Worm (Caenorhabditis elegans) whole organism, early embryonic: ENCODE measurements around the gene C24G6.8.

Source experiments
- scrt-1 ChIP-seq: fragments of 200-800 bp; sonication (Bioruptor generic); IDR thresholded peaks from 2 replicates; pipeline ENCODE4 v1.3.6; 2022; ENCODE audit warnings: missing genetic modification characterization, missing compliant biosample characterization
- sea-1 ChIP-seq: fragments of 200-800 bp; sonication (Bioruptor generic); conservative IDR thresholded peaks from 2 replicates; pipeline ENCODE4 v1.3.6; 2022; ENCODE audit warnings: missing genetic modification characterization, missing compliant biosample characterization

The C24G6.8 gene

DNA sequence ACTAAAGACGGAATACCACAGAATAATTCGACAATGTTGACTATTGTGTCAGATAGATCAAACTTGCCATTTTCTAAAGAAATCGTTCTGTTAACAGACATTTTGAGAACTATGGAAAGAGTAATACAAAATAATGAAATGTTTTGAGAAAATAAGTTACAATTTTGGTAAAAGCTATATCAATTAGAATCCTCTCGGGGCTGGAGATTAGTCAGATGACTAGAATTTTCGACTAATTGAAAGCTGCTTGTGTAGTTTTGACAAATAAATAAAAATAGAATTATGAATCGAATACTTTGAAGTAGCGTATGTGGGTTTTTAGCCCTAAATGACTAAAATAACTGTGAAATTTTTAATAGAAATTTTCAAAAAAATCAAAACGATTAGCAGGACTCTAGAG, 50.8 kb downstream of the C24G6.8 start, which contains the start of gene srg-65:
Gene srg-65 (minus strand): TSS at position 101 of the 400 bp plus-strand sequence.
- TF ChIP-seq scrt-1 (GFP tag; lab: Robert Waterston, UW), result no peak
- TF ChIP-seq sea-1, result no peak
